Fruit fly (Drosophila melanogaster) whole organism, embryonic: ENCODE data around the gene sima.
A peak's percentile ranks its signal among the peaks of the same experiment; 100 is the strongest.

Experiments
- Atf3 ChIP-seq: fragments of 200-800 bp; sonication (Bioruptor generic); optimal IDR thresholded peaks from 3 replicates; lab custom pipeline; 2016; ENCODE audit warnings: missing biosample characterization, missing genetic modification characterization
- CG10147 ChIP-seq: fragments of 200-800 bp; sonication (Bioruptor generic); optimal IDR thresholded peaks from 2 replicates; lab custom pipeline; 2019; ENCODE audit warnings: missing biosample characterization, mild to moderate bottlenecking, missing genetic modification characterization, moderate library complexity
- CG10979 ChIP-seq: fragments of 200-800 bp; sonication (Bioruptor generic); optimal IDR thresholded peaks from 2 replicates; lab custom pipeline; 2018; ENCODE audit warnings: missing biosample characterization, mild to moderate bottlenecking, missing genetic modification characterization, moderate library complexity
- CG11695 ChIP-seq: fragments of 200-800 bp; sonication (Bioruptor generic); IDR thresholded peaks from 3 replicates; pipeline ENCODE4 v1.3.6; 2022; ENCODE audit warnings: missing biosample characterization, missing genetic modification characterization
- CG12391 ChIP-seq: fragments of 200-800 bp; sonication (Bioruptor generic); optimal IDR thresholded peaks from 3 replicates; lab custom pipeline; 2018; ENCODE audit warnings: missing biosample characterization, mild to moderate bottlenecking, missing genetic modification characterization, moderate library complexity
- CG1603 ChIP-seq: fragments of 200-800 bp; sonication (Bioruptor generic); optimal IDR thresholded peaks from 2 replicates; lab custom pipeline; 2019; ENCODE audit warnings: missing biosample characterization, mild to moderate bottlenecking, missing genetic modification characterization, moderate library complexity
- CG1792 ChIP-seq: fragments of 200-800 bp; sonication (Bioruptor generic); optimal IDR thresholded peaks from 2 replicates; lab custom pipeline; 2016; ENCODE audit warnings: missing biosample characterization, missing genetic modification characterization
- CG18619 ChIP-seq: fragments of 200-800 bp; sonication (Bioruptor generic); optimal IDR thresholded peaks from 3 replicates; lab custom pipeline; 2017; ENCODE audit warnings: missing biosample characterization, mild to moderate bottlenecking, missing genetic modification characterization
- CG2116 ChIP-seq: fragments of 200-800 bp; sonication (Bioruptor generic); optimal IDR thresholded peaks from 3 replicates; lab custom pipeline; 2018; ENCODE audit warnings: missing biosample characterization, mild to moderate bottlenecking, missing genetic modification characterization
- CG3995 ChIP-seq: fragments of 200-800 bp; sonication (Bioruptor generic); optimal IDR thresholded peaks from 3 replicates; lab custom pipeline; 2016; ENCODE audit warnings: missing biosample characterization, missing genetic modification characterization
- CG4360 ChIP-seq: fragments of 200-800 bp; sonication (Bioruptor generic); IDR thresholded peaks from 2 replicates; pipeline ENCODE4 v1.3.6; 2022; ENCODE audit warnings: missing biosample characterization, missing genetic modification characterization
- CG7963 ChIP-seq: fragments of 200-800 bp; sonication (Bioruptor generic); IDR thresholded peaks from 3 replicates; pipeline ENCODE4 v1.3.6; 2022; ENCODE audit warnings: missing biosample characterization, missing genetic modification characterization; ENCODE audit not compliant: partially characterized antibody
- CG9876 ChIP-seq: fragments of 200-800 bp; sonication (Bioruptor generic); optimal IDR thresholded peaks from 2 replicates; lab custom pipeline; 2016; ENCODE audit warnings: missing biosample characterization, missing genetic modification characterization
- D ChIP-seq, 2 experiments: fragments of 200-800 bp in 1 of 2; fragments of >200 bp in 1 of 2; sonication (Bioruptor generic) in 1 of 2; optimal IDR thresholded peaks; 2 replicates in 1 of 2; 3 replicates in 1 of 2; lab custom pipeline; 2017; ENCODE audit warnings: mild to moderate bottlenecking in 1 of 2, missing biosample characterization in 1 of 2, missing genetic modification characterization in 1 of 2, missing genetic modification reagents in 1 of 2
- Dfd ChIP-seq, 2 experiments: fragments of >200 bp; optimal IDR thresholded peaks; 2 replicates each; lab custom pipeline; 2017; ENCODE audit warnings: missing biosample characterization in 2 of 2, missing genetic modification characterization in 2 of 2
- Fer3 ChIP-seq: fragments of 200-800 bp; sonication (Bioruptor generic); optimal IDR thresholded peaks from 2 replicates; lab custom pipeline; 2018; ENCODE audit warnings: missing biosample characterization, mild to moderate bottlenecking, missing genetic modification characterization, moderate library complexity
- HLH4C ChIP-seq: fragments of 200-800 bp; sonication (Bioruptor generic); IDR thresholded peaks from 3 replicates; pipeline ENCODE4 v1.3.6; 2022; ENCODE audit warnings: missing biosample characterization, missing genetic modification characterization; ENCODE audit not compliant: partially characterized antibody
- HmgD ChIP-seq: fragments of 200-800 bp; sonication (Bioruptor generic); optimal IDR thresholded peaks from 3 replicates; lab custom pipeline; 2016; ENCODE audit warnings: missing biosample characterization, missing genetic modification characterization
- Hmr ChIP-seq: fragments of 200-800 bp; sonication (Bioruptor generic); optimal IDR thresholded peaks from 3 replicates; lab custom pipeline; 2017; ENCODE audit warnings: mild to moderate bottlenecking, missing biosample characterization, missing genetic modification reagents, missing genetic modification characterization
- Hsf ChIP-seq: fragments of 200-800 bp; sonication (Bioruptor generic); optimal IDR thresholded peaks from 3 replicates; lab custom pipeline; 2016; ENCODE audit warnings: missing biosample characterization, missing genetic modification characterization
- Lpt ChIP-seq: fragments of >200 bp; optimal IDR thresholded peaks from 2 replicates; lab custom pipeline; 2018; ENCODE audit warnings: missing biosample characterization, missing genetic modification characterization
- MESR4 ChIP-seq: fragments of 200-800 bp; sonication (Bioruptor generic); optimal IDR thresholded peaks from 2 replicates; lab custom pipeline; 2018; ENCODE audit warnings: missing biosample characterization, mild to moderate bottlenecking, missing genetic modification characterization, moderate library complexity
- Mrtf ChIP-seq: fragments of 200-800 bp; sonication (Bioruptor generic); IDR thresholded peaks from 3 replicates; pipeline ENCODE4 v1.3.6; 2022; ENCODE audit warnings: missing biosample characterization, missing genetic modification characterization
- Sin3A ChIP-seq: fragments of >200 bp; optimal IDR thresholded peaks from 2 replicates; lab custom pipeline; 2018
- Sry-β ChIP-seq: fragments of 200-800 bp; sonication (Bioruptor generic); optimal IDR thresholded peaks from 2 replicates; lab custom pipeline; 2018; ENCODE audit warnings: missing biosample characterization, mild to moderate bottlenecking, missing genetic modification characterization, moderate library complexity
- Tbp ChIP-seq: fragments of >200 bp; optimal IDR thresholded peaks from 2 replicates; lab custom pipeline; 2018; ENCODE audit warnings: missing biosample characterization, missing genetic modification characterization
- YL-1 ChIP-seq: fragments of 200-800 bp; sonication (Bioruptor generic); optimal IDR thresholded peaks from 3 replicates; lab custom pipeline; 2017; ENCODE audit warnings: missing biosample characterization, mild to moderate bottlenecking, missing genetic modification characterization
- ac ChIP-seq: fragments of 200-800 bp; sonication (Bioruptor generic); optimal IDR thresholded peaks from 3 replicates; lab custom pipeline; 2017; ENCODE audit warnings: missing biosample characterization, mild to moderate bottlenecking, missing genetic modification characterization
- az2 ChIP-seq: fragments of 200-800 bp; sonication (Bioruptor generic); optimal IDR thresholded peaks from 3 replicates; lab custom pipeline; 2016; ENCODE audit warnings: missing biosample characterization, missing genetic modification characterization
- chif ChIP-seq, 2 experiments: fragments of 200-800 bp; sonication (Bioruptor generic); optimal IDR thresholded peaks; 3 replicates each; lab custom pipeline; 2016; ENCODE audit warnings: missing biosample characterization in 2 of 2, missing genetic modification characterization in 2 of 2
- emc ChIP-seq: fragments of 200-800 bp; sonication (Bioruptor generic); optimal IDR thresholded peaks from 2 replicates; lab custom pipeline; 2016; ENCODE audit warnings: missing biosample characterization, missing genetic modification characterization
- ems ChIP-seq: fragments of 200-800 bp; sonication (Bioruptor generic); optimal IDR thresholded peaks from 3 replicates; lab custom pipeline; 2016; ENCODE audit warnings: missing biosample characterization, missing genetic modification characterization
- fd102C ChIP-seq: fragments of 200-800 bp; sonication (Bioruptor generic); optimal IDR thresholded peaks from 2 replicates; lab custom pipeline; 2018; ENCODE audit warnings: missing biosample characterization, mild to moderate bottlenecking, missing genetic modification characterization, moderate library complexity
- fd96Cb ChIP-seq: fragments of 200-800 bp; sonication (Bioruptor generic); optimal IDR thresholded peaks from 2 replicates; lab custom pipeline; 2018; ENCODE audit warnings: missing biosample characterization, mild to moderate bottlenecking, missing genetic modification characterization, moderate library complexity
- gce ChIP-seq: fragments of 200-800 bp; sonication (Bioruptor generic); IDR thresholded peaks from 3 replicates; pipeline ENCODE4 v1.3.6; 2022; ENCODE audit warnings: missing biosample characterization, missing genetic modification characterization
- gcm ChIP-seq: fragments of 200-800 bp; sonication (Bioruptor generic); optimal IDR thresholded peaks from 2 replicates; lab custom pipeline; 2019; ENCODE audit warnings: missing biosample characterization, mild to moderate bottlenecking, missing genetic modification characterization, moderate library complexity
- hbn ChIP-seq: fragments of 200-800 bp; sonication (Bioruptor generic); IDR thresholded peaks from 2 replicates; pipeline ENCODE4 v1.3.6; 2022; ENCODE audit warnings: missing biosample characterization, missing genetic modification characterization; ENCODE audit not compliant: partially characterized antibody
- hkb ChIP-seq, 2 experiments: fragments of 200-800 bp in 1 of 2; fragments of >200 bp in 1 of 2; sonication (Bioruptor generic) in 1 of 2; IDR thresholded peaks in 1 of 2; optimal IDR thresholded peaks in 1 of 2; 2 replicates each; pipeline versions ENCODE4 v1.3.6 to Lab custom; 2017 to 2022; ENCODE audit warnings: missing biosample characterization in 1 of 2, missing genetic modification characterization in 1 of 2
- lilli ChIP-seq: fragments of 200-800 bp; sonication (Bioruptor generic); optimal IDR thresholded peaks from 3 replicates; lab custom pipeline; 2016; ENCODE audit warnings: missing biosample characterization, missing genetic modification characterization
- mam ChIP-seq: fragments of 200-800 bp; sonication (Bioruptor generic); optimal IDR thresholded peaks from 3 replicates; lab custom pipeline; 2016; ENCODE audit warnings: missing biosample characterization, missing genetic modification characterization
- otp ChIP-seq: fragments of 200-800 bp; sonication (Bioruptor generic); IDR thresholded peaks from 3 replicates; pipeline ENCODE4, ENCODE4 v1.3.6; 2022; ENCODE audit warnings: missing biosample characterization, missing genetic modification characterization
- pb ChIP-seq: fragments of 200-800 bp; sonication (Bioruptor generic); optimal IDR thresholded peaks from 3 replicates; lab custom pipeline; 2016; ENCODE audit warnings: missing biosample characterization, missing genetic modification characterization
- pzg ChIP-seq: fragments of 200-800 bp; sonication (Bioruptor generic); optimal IDR thresholded peaks from 3 replicates; lab custom pipeline; 2018; ENCODE audit warnings: missing biosample characterization, mild to moderate bottlenecking, missing genetic modification characterization, moderate library complexity
- sc ChIP-seq, 3 experiments: fragments of >200 bp in 2 of 3; fragments of 200-800 bp in 1 of 3; sonication (Bioruptor generic) in 1 of 3; optimal IDR thresholded peaks; 2 replicates in 2 of 3; 3 replicates in 1 of 3; lab custom pipeline; 2017; ENCODE audit warnings: mild to moderate bottlenecking in 1 of 3, missing biosample characterization in 1 of 3, missing genetic modification characterization in 1 of 3, missing genetic modification reagents in 1 of 3
- sens-2 ChIP-seq: fragments of 200-800 bp; sonication (Bioruptor generic); IDR thresholded peaks from 2 replicates; pipeline ENCODE4 v1.3.6; 2022; ENCODE audit warnings: missing biosample characterization, missing genetic modification characterization
- sim ChIP-seq: fragments of 200-800 bp; sonication (Bioruptor generic); IDR thresholded peaks from 2 replicates; pipeline ENCODE4 v1.3.6; 2022; ENCODE audit warnings: missing biosample characterization, missing genetic modification characterization
- sisA ChIP-seq: fragments of 200-800 bp; sonication (Bioruptor generic); IDR thresholded peaks from 2 replicates; pipeline ENCODE4 v1.3.6; 2022; ENCODE audit warnings: missing biosample characterization, missing genetic modification characterization
- stwl ChIP-seq: fragments of 200-800 bp; sonication (Bioruptor generic); optimal IDR thresholded peaks from 3 replicates; lab custom pipeline; 2018; ENCODE audit warnings: missing biosample characterization, mild to moderate bottlenecking, missing genetic modification characterization, moderate library complexity
- ttk ChIP-seq: fragments of 200-800 bp; sonication (Bioruptor generic); IDR thresholded peaks from 2 replicates; pipeline ENCODE4 v2.1.2; 2022; ENCODE audit warnings: missing biosample characterization, missing genetic modification characterization
- zen ChIP-seq: fragments of 200-800 bp; sonication (Bioruptor generic); optimal IDR thresholded peaks from 3 replicates; lab custom pipeline; 2018; ENCODE audit warnings: missing biosample characterization, mild to moderate bottlenecking, missing genetic modification characterization, moderate library complexity

Gene sima

DNA sequence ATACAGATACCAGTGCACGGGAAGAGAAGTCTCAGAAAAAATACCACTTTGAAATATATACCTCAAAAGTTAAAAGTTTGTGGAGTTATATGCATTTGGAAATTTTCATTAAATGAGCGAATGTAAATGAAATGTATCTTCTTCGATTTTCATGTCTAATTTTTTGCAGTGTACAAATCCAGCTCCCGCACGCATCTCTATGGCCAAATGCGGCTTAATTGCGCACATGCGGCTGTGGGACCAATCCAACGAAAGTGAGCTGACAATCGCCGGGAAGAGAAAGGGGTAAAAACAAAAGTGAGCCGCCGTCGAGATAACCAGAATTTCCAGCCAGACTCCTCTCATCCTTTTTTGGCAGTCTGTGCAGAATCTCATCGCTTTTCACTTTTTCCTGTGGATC, 106.1 kb downstream of the sima start (continued):
- TF ChIP-seq Hmr (GFP tag; lab: Kevin White, UChicago) (no peak), D (optimal IDR thresholded peaks at IDR 0.05; lab: Kevin White, UChicago) (no peak), D (GFP tag; optimal IDR thresholded peaks at IDR 0.05; lab: Kevin White, UChicago) (no peak), CG7963 (no peak), emc (no peak), otp (no peak), az2 (peak; percentile 35), Lpt (GFP tag; lab: Kevin White, UChicago) (no peak), HmgD (no peak), Tbp (no peak), CG10147 (GFP tag; lab: Kevin White, UChicago) (no peak), YL-1 (no peak), fd102C (GFP tag; lab: Kevin White, UChicago) (no peak), CG2116 (GFP tag; lab: Kevin White, UChicago) (no peak), mam (GFP tag; lab: Kevin White, UChicago) (peak; percentile 5), MESR4 (GFP tag; lab: Kevin White, UChicago) (no peak), sc (optimal IDR thresholded peaks at IDR 0.05; lab: Kevin White, UChicago) (no peak), sc (GFP tag; optimal IDR thresholded peaks at IDR 0.05; lab: Kevin White, UChicago) (no peak), fd96Cb (tag; lab: Kevin White, UChicago) (peak; percentile 9), stwl (tag; lab: Kevin White, UChicago) (no peak), sim (GFP tag; lab: Robert Waterston, UW) (no peak), Sry-β (GFP tag; lab: Kevin White, UChicago) (no peak), hkb (optimal IDR thresholded peaks at IDR 0.05; lab: Kevin White, UChicago) (no peak), hkb (GFP tag; IDR thresholded peaks at IDR 0.05; lab: Robert Waterston, UW) (peak; percentile 16; the same call in 1 of the 2 replicates), ems (GFP tag; lab: Kevin White, UChicago) (no peak), sens-2 (no peak), Atf3 (GFP tag; lab: Kevin White, UChicago) (no peak), Sin3A (no peak), CG1792 (GFP tag; lab: Kevin White, UChicago) (no peak), CG3995 (GFP tag; lab: Kevin White, UChicago) (no peak), pb (GFP tag; lab: Kevin White, UChicago) (no peak), zen (tag; lab: Kevin White, UChicago) (no peak), CG18619 (GFP tag; lab: Kevin White, UChicago) (no peak), CG9876 (no peak), CG11695 (GFP tag; lab: Robert Waterston, UW) (0 out of 3 replicates have a peak, but pooled peaks have one; percentile 12), gcm (GFP tag; lab: Kevin White, UChicago) (no peak), ttk (peak; percentile 48), Dfd (GFP tag; optimal IDR thresholded peaks at IDR 0.05; lab: Kevin White, UChicago) (no peak), CG10979 (peak; percentile 42), CG12391 (peak; percentile 5), gce (GFP tag; lab: Robert Waterston, UW) (peak; percentile 54; the same call in 1 of the 3 replicates), hbn (no peak), lilli (GFP tag; lab: Kevin White, UChicago) (peak; percentile 6), CG1603 (tag; lab: Kevin White, UChicago) (peak; percentile 51), CG4360 (GFP tag; lab: Robert Waterston, UW) (no peak), Fer3 (no peak), Hsf (GFP tag; lab: Kevin White, UChicago) (peak; percentile 30), chif (GFP tag; optimal IDR thresholded peaks at IDR 0.05; lab: Kevin White, UChicago) (peak; percentile 14 to 18), HLH4C (GFP tag; lab: Robert Waterston, UW) (no peak), ac (GFP tag; lab: Kevin White, UChicago) (no peak), sisA (GFP tag; lab: Robert Waterston, UW) (peak; percentile 55; the same call in 1 of the 2 replicates), Mrtf (GFP tag; lab: Robert Waterston, UW) (peak; percentile 31; the same call in 1 of the 3 replicates), pzg (no peak)
